Worm (Caenorhabditis elegans) whole organism, L1 larva: Measurements from ENCODE around the gene C01G10.4.

Experiments used
- Y116A8C.19 ChIP-seq: sonication (generic microtip); optimal IDR thresholded peaks from 2 replicates; lab custom pipeline; 2016; ENCODE audit warnings: missing compliant biosample characterization, missing genetic modification characterization, borderline replicate concordance
- dpl-1 ChIP-seq, 3 experiments: fragments of 150-350 bp in 2 of 3; sonication (generic microtip) in 1 of 3; optimal IDR thresholded peaks; 2 replicates each; lab custom pipeline; 2014 to 2017; ENCODE audit warnings: missing biosample characterization in 3 of 3, missing genetic modification characterization in 3 of 3, missing genetic modification reagents in 3 of 3
- egl-27 ChIP-seq, 2 experiments: fragments of 150-350 bp in 1 of 2; sonication (generic microtip); optimal IDR thresholded peaks; 3 replicates each; lab custom pipeline; 2017 to 2018; ENCODE audit warnings: missing biosample characterization in 2 of 2, missing genetic modification characterization in 2 of 2, missing genetic modification reagents in 2 of 2
- elt-3 ChIP-seq, 6 experiments: fragments of 150-350 bp in 1 of 6; sonication (generic microtip); optimal IDR thresholded peaks; 2 replicates each; lab custom pipeline; 2017 to 2018; ENCODE audit warnings: missing biosample characterization in 6 of 6, missing genetic modification characterization in 6 of 6, inconsistent platforms in 1 of 6
- lin-13 ChIP-seq: fragments of 150-350 bp; optimal IDR thresholded peaks from 2 replicates; lab custom pipeline; 2014; ENCODE audit warnings: missing biosample characterization, missing genetic modification reagents, missing genetic modification characterization
- nhr-11 ChIP-seq: fragments of 150-350 bp; optimal IDR thresholded peaks from 2 replicates; lab custom pipeline; 2014; ENCODE audit warnings: missing biosample characterization, missing genetic modification characterization
- nhr-12 ChIP-seq: sonication (generic microtip); optimal IDR thresholded peaks from 2 replicates; lab custom pipeline; 2017; ENCODE audit warnings: missing biosample characterization, missing genetic modification characterization
- nhr-28 ChIP-seq: fragments of 150-350 bp; optimal IDR thresholded peaks from 2 replicates; lab custom pipeline; 2014; ENCODE audit warnings: missing biosample characterization, missing genetic modification characterization
- nhr-76 ChIP-seq: sonication (generic microtip); optimal IDR thresholded peaks from 2 replicates; lab custom pipeline; 2017; ENCODE audit warnings: missing biosample characterization, missing genetic modification characterization
- unc-62 ChIP-seq: fragments of 150-350 bp; optimal IDR thresholded peaks from 2 replicates; lab custom pipeline; 2014; ENCODE audit warnings: missing biosample characterization, missing genetic modification reagents, missing genetic modification characterization

DNA sequence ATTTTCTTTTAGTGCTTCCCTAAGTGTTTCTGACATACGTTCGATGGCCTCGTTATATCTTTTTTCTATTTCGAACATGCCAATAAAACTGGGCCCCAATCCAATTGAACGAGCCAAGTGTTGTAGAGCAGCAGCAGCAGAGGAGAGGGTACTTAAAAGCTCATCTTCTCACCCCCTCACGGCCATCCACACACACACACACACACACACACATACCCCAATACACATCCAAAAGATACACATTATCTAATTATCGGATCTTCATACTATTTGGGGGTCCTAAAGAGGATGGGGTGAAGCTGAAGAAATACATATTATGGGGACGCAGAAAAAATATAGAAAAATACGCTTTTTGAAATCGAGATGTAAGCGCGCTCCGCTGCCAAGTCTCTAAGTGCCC lies 16.8 kb upstream of the C01G10.4 start:
- TF ChIP-seq lin-13 = no peak
- TF ChIP-seq nhr-28 (tag; lab: Kevin White, UChicago) = no peak
- no peak for TF ChIP-seq Y116A8C.19 (tag; lab: Kevin White, UChicago)
- TF ChIP-seq nhr-76 (tag; lab: Kevin White, UChicago) = no peak
- no peak for TF ChIP-seq unc-62 (GFP tag; lab: Kevin White, UChicago)
- no peak for TF ChIP-seq egl-27 (tag; optimal IDR thresholded peaks at IDR 0.05; lab: Kevin White, UChicago)
- no peak for TF ChIP-seq elt-3 (tag; optimal IDR thresholded peaks at IDR 0.05; lab: Kevin White, UChicago)
- no peak for TF ChIP-seq nhr-11 (tag; lab: Kevin White, UChicago)
- TF ChIP-seq nhr-12 (tag; lab: Kevin White, UChicago) = no peak
- TF ChIP-seq dpl-1 (GFP tag; optimal IDR thresholded peaks at IDR 0.05; lab: Kevin White, UChicago) = no peak
